Worm (Caenorhabditis elegans): ENCODE data around the gene gad-3.

DNA sequence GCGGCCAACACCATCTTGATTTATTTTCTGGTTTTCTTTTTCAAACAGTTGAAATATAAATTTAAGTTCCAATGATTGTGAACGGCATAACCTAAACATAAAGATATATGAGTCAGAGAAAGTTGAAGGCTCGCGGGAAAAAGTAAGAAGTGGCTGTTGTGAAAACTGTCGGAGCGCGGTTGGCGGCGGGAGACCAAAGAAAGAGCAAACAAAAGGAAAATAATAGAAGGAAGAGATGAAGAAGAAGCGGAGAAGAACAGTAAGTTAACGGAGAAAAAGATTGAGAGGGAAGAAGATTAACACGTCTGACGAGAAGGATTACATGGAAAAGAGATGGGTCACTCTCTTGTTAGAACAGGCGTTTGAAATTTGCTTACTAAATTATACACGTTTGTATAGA is 34.6 kb upstream of the gad-3 start, which contains the start of gene inx-10:
- TF ChIP-seq ama-1 (optimal IDR thresholded peaks at IDR 0.05) (no peak), scrt-1 (GFP tag; IDR thresholded peaks at IDR 0.05) (no peak), flt-1 (GFP tag; IDR thresholded peaks at IDR 0.05) (no peak), tra-4 (tag; optimal IDR thresholded peaks at IDR 0.05) (no peak), tbx-37 (GFP tag; conservative IDR thresholded peaks at IDR 0.05) (no peak), hmbx-1 (tag; optimal IDR thresholded peaks at IDR 0.05) (no peak), ets-7 (tag; optimal IDR thresholded peaks at IDR 0.05) (no peak), aly-1 (tag; optimal IDR thresholded peaks at IDR 0.05) (no peak)
